Fruit fly (Drosophila melanogaster) whole organism, prepupa: ENCODE measurements around the gene CG7366.
"Not testable (repeated sequence)": the region's sequence is repeated elsewhere in the genome, so short reads cannot be mapped to it uniquely, and the experiment has no call there.

ENCODE experiments used
- Blimp-1 ChIP-seq: fragments of 200-800 bp; sonication (Bioruptor generic); optimal IDR thresholded peaks from 3 replicates; lab custom pipeline; 2017; ENCODE audit warnings: missing biosample characterization, missing genetic modification characterization, mild to moderate bottlenecking, moderate library complexity, missing genetic modification reagents
- CG10669 ChIP-seq: fragments of 200-800 bp; sonication (Bioruptor generic); optimal IDR thresholded peaks from 3 replicates; lab custom pipeline; 2018; ENCODE audit warnings: missing biosample characterization, mild to moderate bottlenecking, missing genetic modification characterization, moderate library complexity
- CG11294 ChIP-seq: fragments of 200-800 bp; sonication (Bioruptor generic); IDR thresholded peaks from 2 replicates; pipeline ENCODE4 v1.3.6; 2022; ENCODE audit warnings: missing biosample characterization, missing genetic modification characterization
- CG11902 ChIP-seq: fragments of 200-800 bp; sonication (Bioruptor generic); optimal IDR thresholded peaks from 3 replicates; lab custom pipeline; 2016; ENCODE audit warnings: missing biosample characterization, missing genetic modification characterization
- CG15336 ChIP-seq: fragments of 200-800 bp; sonication (Bioruptor generic); IDR thresholded peaks from 2 replicates; pipeline ENCODE4 v1.3.6; 2022; ENCODE audit warnings: missing biosample characterization, missing genetic modification characterization
- CG16779 ChIP-seq: fragments of 200-800 bp; sonication (Bioruptor generic); optimal IDR thresholded peaks from 3 replicates; lab custom pipeline; 2017; ENCODE audit warnings: missing biosample characterization, mild to moderate bottlenecking, missing genetic modification characterization
- CG3032 ChIP-seq: fragments of 200-800 bp; optimal IDR thresholded peaks from 2 replicates; lab custom pipeline; 2019; ENCODE audit warnings: missing biosample characterization, mild to moderate bottlenecking, missing genetic modification characterization, moderate library complexity
- CG31627 ChIP-seq: fragments of 200-800 bp; sonication (Bioruptor generic); optimal IDR thresholded peaks from 3 replicates; lab custom pipeline; 2016; ENCODE audit warnings: missing biosample characterization, missing genetic modification characterization
- CG32006 ChIP-seq: fragments of 200-800 bp; sonication (Bioruptor generic); optimal IDR thresholded peaks from 3 replicates; lab custom pipeline; 2017; ENCODE audit warnings: missing biosample characterization, mild to moderate bottlenecking, missing genetic modification characterization
- CG4318 ChIP-seq: fragments of 200-800 bp; sonication (Bioruptor generic); optimal IDR thresholded peaks from 3 replicates; lab custom pipeline; 2017; ENCODE audit warnings: missing biosample characterization, mild to moderate bottlenecking, missing genetic modification characterization
- CG6163 ChIP-seq: fragments of 200-800 bp; sonication (Bioruptor generic); IDR thresholded peaks from 3 replicates; pipeline ENCODE4 v1.3.6; 2022; ENCODE audit warnings: missing biosample characterization, missing genetic modification characterization
- CG6276 ChIP-seq: fragments of 200-800 bp; sonication (Bioruptor generic); optimal IDR thresholded peaks from 2 replicates; lab custom pipeline; 2017; ENCODE audit warnings: missing biosample characterization, mild to moderate bottlenecking, missing genetic modification characterization
- CG6808 ChIP-seq: fragments of 200-800 bp; sonication (Bioruptor generic); optimal IDR thresholded peaks from 3 replicates; lab custom pipeline; 2017; ENCODE audit warnings: missing biosample characterization, missing genetic modification characterization, mild to moderate bottlenecking, moderate library complexity, missing genetic modification reagents
- CG6854 ChIP-seq: fragments of 200-800 bp; sonication (Bioruptor generic); optimal IDR thresholded peaks from 2 replicates; lab custom pipeline; 2017; ENCODE audit warnings: missing biosample characterization, mild to moderate bottlenecking, missing genetic modification characterization
- CG7368 ChIP-seq: fragments of 200-800 bp; sonication (Bioruptor generic); optimal IDR thresholded peaks from 3 replicates; lab custom pipeline; 2016; ENCODE audit warnings: missing biosample characterization, missing genetic modification characterization
- CG8119 ChIP-seq: fragments of 200-800 bp; sonication (Bioruptor generic); IDR thresholded peaks from 3 replicates; pipeline ENCODE4 v1.3.6; 2022; ENCODE audit warnings: missing biosample characterization, missing genetic modification characterization
- CG8319 ChIP-seq: fragments of 200-800 bp; sonication (Bioruptor generic); optimal IDR thresholded peaks from 3 replicates; lab custom pipeline; 2016; ENCODE audit warnings: missing biosample characterization, missing genetic modification characterization
- Eip75B ChIP-seq: fragments of 200-800 bp; sonication (Bioruptor generic); optimal IDR thresholded peaks from 3 replicates; lab custom pipeline; 2016; ENCODE audit warnings: missing biosample characterization, missing genetic modification characterization
- Eip78C ChIP-seq: fragments of 200-800 bp; sonication (Bioruptor generic); peaks from one replicate; lab custom pipeline; 2016; ENCODE audit warnings: missing biosample characterization, missing genetic modification characterization
- Ets21C ChIP-seq: fragments of 200-800 bp; sonication (Bioruptor generic); optimal IDR thresholded peaks from 3 replicates; lab custom pipeline; 2016; ENCODE audit warnings: missing biosample characterization, missing genetic modification characterization
- Ets96B ChIP-seq: fragments of 200-800 bp; optimal IDR thresholded peaks from 2 replicates; lab custom pipeline; 2019; ENCODE audit warnings: missing biosample characterization, mild to moderate bottlenecking, missing genetic modification characterization, moderate library complexity
- Hr38 ChIP-seq: sonication (Bioruptor generic); optimal IDR thresholded peaks from 2 replicates; lab custom pipeline; 2016; ENCODE audit warnings: missing biosample characterization, missing genetic modification characterization
- Hr39 ChIP-seq: fragments of 200-800 bp; sonication (Bioruptor generic); optimal IDR thresholded peaks from 2 replicates; lab custom pipeline; 2016; ENCODE audit warnings: missing biosample characterization, missing genetic modification characterization
- Lpt ChIP-seq: fragments of 200-800 bp; sonication (Bioruptor generic); optimal IDR thresholded peaks from 3 replicates; lab custom pipeline; 2016; ENCODE audit warnings: missing biosample characterization, missing genetic modification characterization
- OdsH ChIP-seq: fragments of 200-800 bp; sonication (Bioruptor generic); optimal IDR thresholded peaks from 3 replicates; lab custom pipeline; 2016; ENCODE audit warnings: missing biosample characterization, missing genetic modification characterization
- Smox ChIP-seq: fragments of 200-800 bp; sonication (Bioruptor generic); optimal IDR thresholded peaks from 3 replicates; lab custom pipeline; 2016; ENCODE audit warnings: missing biosample characterization, missing genetic modification characterization
- Sox102F ChIP-seq: fragments of 200-800 bp; sonication (Bioruptor generic); optimal IDR thresholded peaks from 2 replicates; lab custom pipeline; 2016; ENCODE audit warnings: missing biosample characterization, mild to moderate bottlenecking, missing genetic modification characterization
- Sox15 ChIP-seq: fragments of 200-800 bp; sonication (Bioruptor generic); optimal IDR thresholded peaks from 3 replicates; lab custom pipeline; 2016; ENCODE audit warnings: missing biosample characterization, missing genetic modification characterization
- cyc ChIP-seq: fragments of 200-800 bp; sonication (Bioruptor generic); optimal IDR thresholded peaks from 3 replicates; lab custom pipeline; 2016; ENCODE audit warnings: missing biosample characterization, missing genetic modification characterization
- dsx ChIP-seq: fragments of 200-800 bp; optimal IDR thresholded peaks from 3 replicates; lab custom pipeline; 2019; ENCODE audit warnings: missing biosample characterization, mild to moderate bottlenecking, missing genetic modification characterization, moderate library complexity; ENCODE audit not compliant: poor library complexity, severe bottlenecking
- eg ChIP-seq: fragments of 200-800 bp; sonication (Bioruptor generic); IDR thresholded peaks from 3 replicates; pipeline ENCODE4 v1.3.6; 2022; ENCODE audit warnings: missing biosample characterization, missing genetic modification characterization
- esn ChIP-seq: fragments of 200-800 bp; sonication (Bioruptor generic); optimal IDR thresholded peaks from 2 replicates; lab custom pipeline; 2016; ENCODE audit warnings: missing biosample characterization, mild to moderate bottlenecking, missing genetic modification characterization, moderate library complexity
- fd85E ChIP-seq: fragments of 200-800 bp; sonication (Bioruptor generic); optimal IDR thresholded peaks from 3 replicates; lab custom pipeline; 2016; ENCODE audit warnings: missing biosample characterization, missing genetic modification characterization
- lz ChIP-seq: fragments of 200-800 bp; sonication (Bioruptor generic); optimal IDR thresholded peaks from 3 replicates; lab custom pipeline; 2016; ENCODE audit warnings: missing biosample characterization, missing genetic modification characterization
- net ChIP-seq: fragments of 200-800 bp; sonication (Bioruptor generic); optimal IDR thresholded peaks from 3 replicates; lab custom pipeline; 2016; ENCODE audit warnings: missing biosample characterization, missing genetic modification characterization
- salr ChIP-seq, 2 experiments: fragments of 200-800 bp; sonication (Bioruptor generic); optimal IDR thresholded peaks; 3 replicates each; lab custom pipeline; 2016 to 2018; ENCODE audit warnings: missing biosample characterization in 2 of 2, missing genetic modification characterization in 2 of 2, mild to moderate bottlenecking in 1 of 2
- spab ChIP-seq: fragments of 200-800 bp; sonication (Bioruptor generic); optimal IDR thresholded peaks from 2 replicates; lab custom pipeline; 2017; ENCODE audit warnings: missing biosample characterization, mild to moderate bottlenecking, missing genetic modification characterization, missing genetic modification reagents
- ss ChIP-seq, 2 experiments: fragments of 200-800 bp; sonication (Bioruptor generic); optimal IDR thresholded peaks; 2 replicates in 1 of 2; 3 replicates in 1 of 2; lab custom pipeline; 2017 to 2018; ENCODE audit warnings: mild to moderate bottlenecking in 2 of 2, missing biosample characterization in 2 of 2, missing genetic modification characterization in 2 of 2, moderate library complexity in 1 of 2
- svp ChIP-seq: fragments of 200-800 bp; sonication (Bioruptor generic); peaks from one replicate; lab custom pipeline; 2016; ENCODE audit warnings: missing biosample characterization, missing genetic modification characterization
- vri ChIP-seq: fragments of 200-800 bp; sonication (Bioruptor generic); optimal IDR thresholded peaks from 3 replicates; lab custom pipeline; 2016; ENCODE audit warnings: missing biosample characterization, mild to moderate bottlenecking, missing genetic modification characterization

CG7366 gene

DNA sequence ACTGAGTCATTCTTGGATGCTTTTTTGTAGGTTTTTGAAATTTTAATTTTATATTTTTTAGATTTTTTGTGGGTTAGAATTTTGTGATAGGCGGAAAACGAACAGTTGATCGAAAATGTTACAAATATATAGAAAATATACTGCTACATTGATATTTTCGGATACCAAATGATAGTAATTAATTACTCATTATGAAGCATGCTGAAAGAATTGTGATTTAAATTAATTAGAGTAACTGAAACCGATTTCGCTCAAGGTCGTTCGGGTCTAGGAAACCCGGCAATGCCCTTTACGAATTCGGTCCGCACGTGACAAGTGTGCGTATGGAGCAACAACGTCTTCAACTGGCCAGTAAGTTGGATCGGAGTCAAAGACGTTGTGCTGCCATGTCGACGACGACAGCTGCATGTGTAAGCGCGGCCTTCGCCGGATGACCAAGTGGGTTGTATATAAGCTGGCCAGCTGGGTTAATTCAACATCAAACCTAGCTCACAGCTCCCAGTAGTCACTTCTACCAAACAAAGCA is at the start of gene CG7366, which contains the start of gene CG13679:
TSS of gene CG7366 (minus strand) at position 101 of the 526 bp plus-strand sequence.
TSS of gene CG13679 (plus strand) at position 476 of the 526 bp plus-strand sequence.
- TF ChIP-seq CG11902 (GFP tag; lab: Kevin White, UChicago), result no peak
- no peak for TF ChIP-seq Eip75B
- TF ChIP-seq Ets21C, result no peak
- TF ChIP-seq CG3032 (tag; lab: Kevin White, UChicago), result no peak
- no peak for TF ChIP-seq Eip78C (GFP tag; lab: Kevin White, UChicago)
- no peak for TF ChIP-seq Lpt (GFP tag; lab: Kevin White, UChicago)
- TF ChIP-seq CG8319 (GFP tag; lab: Kevin White, UChicago), result no peak
- TF ChIP-seq CG15336 (GFP tag; lab: Robert Waterston, UW), result no peak
- TF ChIP-seq svp (GFP tag; lab: Kevin White, UChicago), result no peak
- no peak for TF ChIP-seq Sox15
- TF ChIP-seq CG16779, result no peak
- TF ChIP-seq CG4318 (GFP tag; lab: Kevin White, UChicago), result no peak
- no peak for TF ChIP-seq eg
- TF ChIP-seq OdsH (GFP tag; lab: Kevin White, UChicago), result no peak
- no peak for TF ChIP-seq CG10669 (GFP tag; lab: Kevin White, UChicago)
- no peak for TF ChIP-seq Smox (GFP tag; lab: Kevin White, UChicago)
- no peak for TF ChIP-seq dsx (GFP tag; lab: Kevin White, UChicago)

DNA sequence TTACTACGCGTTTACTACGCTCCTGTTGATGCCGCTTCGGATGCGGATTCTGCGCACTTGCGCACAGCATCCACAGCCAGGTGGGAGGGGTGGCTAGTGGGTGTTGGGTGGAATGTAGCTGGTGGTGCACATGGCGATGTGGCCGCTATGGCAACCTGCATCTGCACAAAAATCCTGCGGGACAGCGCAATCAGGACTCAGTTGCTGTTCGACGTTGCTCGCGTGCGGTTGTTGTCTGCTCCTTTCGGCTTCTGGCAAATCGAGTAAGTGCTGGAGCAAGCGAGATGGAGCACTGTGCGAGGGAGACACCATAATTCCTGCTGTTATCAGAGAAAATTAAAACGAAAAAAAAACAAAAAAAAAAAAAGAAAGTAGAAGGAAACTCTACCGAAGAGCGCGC is 38.7 kb upstream of the CG7366 start:
- TF ChIP-seq CG32006 (GFP tag; lab: Kevin White, UChicago) (no peak), CG6163 (GFP tag; lab: Robert Waterston, UW) (peak; percentile 35; the same call in 1 of the 3 replicates), CG7368 (GFP tag; lab: Kevin White, UChicago) (peak; percentile 41), Eip78C (GFP tag; lab: Kevin White, UChicago) (peak; percentile 39), eg (peak; percentile 63; the same call in 1 of the 3 replicates), CG6808 (peak; percentile 23), CG11294 (no peak), ss (GFP tag; optimal IDR thresholded peaks at IDR 0.05; lab: Kevin White, UChicago) (peak in 1 of 2 experiments; percentile 21)

DNA sequence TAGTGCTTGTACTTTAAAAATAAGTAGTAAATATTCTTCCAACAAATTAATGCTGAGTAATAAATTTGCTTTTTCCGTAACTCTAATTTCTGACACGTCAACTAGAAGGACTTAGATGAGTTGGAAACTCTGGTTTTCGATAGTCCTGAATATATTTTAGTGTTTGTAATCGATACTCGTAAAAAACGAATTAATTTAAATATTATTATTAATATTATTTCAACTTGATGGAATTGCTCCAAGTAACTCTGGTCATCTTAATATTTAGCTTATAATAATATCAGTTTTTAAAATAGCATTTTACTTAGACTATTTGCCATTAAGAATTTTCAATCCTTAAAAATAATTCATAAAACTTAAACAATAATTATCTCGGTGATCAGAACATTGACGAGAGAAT is 38.3 kb upstream of the CG7366 start, which contains the start of gene CG7213:
TSS of gene CG7213 (minus strand) at position 101 of the 400 bp plus-strand sequence.
- no peak for TF ChIP-seq CG6854 (GFP tag; lab: Kevin White, UChicago)
- TF ChIP-seq Blimp-1 (GFP tag; lab: Kevin White, UChicago), result no peak
- TF ChIP-seq lz (GFP tag; lab: Kevin White, UChicago), result no peak
- no peak for TF ChIP-seq dsx (GFP tag; lab: Kevin White, UChicago)
- TF ChIP-seq CG8319 (GFP tag; lab: Kevin White, UChicago), result no peak
- TF ChIP-seq Sox102F (GFP tag; lab: Kevin White, UChicago), result no peak
- no peak for TF ChIP-seq CG6276

DNA sequence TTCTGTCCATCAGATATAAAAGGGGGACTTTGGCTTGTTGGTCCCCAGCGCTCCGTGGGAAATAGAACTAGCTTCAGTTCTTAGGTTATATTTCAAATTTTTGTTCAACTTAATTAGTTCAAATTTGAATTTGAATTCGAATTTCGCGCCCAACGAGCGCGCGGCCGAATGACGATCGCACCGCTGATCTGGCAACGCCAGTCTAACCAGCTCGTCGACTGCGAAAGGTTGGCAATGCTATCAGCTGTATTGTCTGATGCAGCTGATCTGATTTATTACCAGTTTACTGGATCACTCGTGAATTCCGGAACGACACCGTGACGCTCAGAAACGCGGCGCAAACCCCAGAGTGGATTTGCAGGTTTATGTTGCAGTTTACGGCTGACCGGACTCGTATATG is 36.1 kb upstream of the CG7366 start, which contains the start of gene Dscam4:
TSS of gene Dscam4 (plus strand) at position 301 of the 400 bp plus-strand sequence.
- not testable (repeated sequence) for TF ChIP-seq net, cyc, dsx (GFP tag; lab: Kevin White, UChicago)

DNA sequence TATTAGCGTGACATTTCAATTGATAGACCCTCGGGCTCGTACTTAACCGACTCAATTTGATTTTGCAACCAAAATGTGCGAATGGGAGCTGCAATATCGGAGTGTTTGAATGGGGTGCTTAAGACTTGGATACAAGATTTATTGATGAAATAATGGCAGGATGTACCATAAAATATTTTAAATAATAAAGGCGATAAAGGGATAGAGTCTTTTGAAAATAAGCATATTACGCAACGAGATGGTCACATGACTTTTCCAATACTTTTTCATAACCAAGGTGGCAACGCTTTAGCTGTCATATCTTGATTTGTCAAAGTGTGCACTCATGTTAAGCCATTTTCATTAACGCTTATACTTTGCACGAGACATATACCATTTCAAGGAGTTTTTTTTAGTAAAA is 26.7 kb upstream of the CG7366 start, which contains the start of gene eIF4E3:
TSS of gene eIF4E3 (plus strand) at position 301 of the 400 bp plus-strand sequence.
- TF ChIP-seq CG31627 (GFP tag; lab: Kevin White, UChicago) (no peak), spab (GFP tag; lab: Kevin White, UChicago) (no peak), esn (no peak), Hr38 (GFP tag; lab: Kevin White, UChicago) (no peak), CG11294 (no peak), OdsH (GFP tag; lab: Kevin White, UChicago) (no peak), svp (GFP tag; lab: Kevin White, UChicago) (no peak), CG6854 (GFP tag; lab: Kevin White, UChicago) (no peak), CG8119 (no peak), Hr39 (GFP tag; lab: Kevin White, UChicago) (no peak), salr (GFP tag; optimal IDR thresholded peaks at IDR 0.05; lab: Kevin White, UChicago) (no peak), vri (no peak), CG32006 (GFP tag; lab: Kevin White, UChicago) (no peak), Ets96B (tag; lab: Kevin White, UChicago) (no peak), CG6276 (no peak), fd85E (GFP tag; lab: Kevin White, UChicago) (no peak), CG11902 (GFP tag; lab: Kevin White, UChicago) (no peak)
